Worm (Caenorhabditis elegans) whole organism, L2 larva: ENCODE results near the gene T02H6.8.

Source experiments
- ama-1 ChIP-seq: fragments of 150-350 bp; optimal IDR thresholded peaks from 2 replicates; lab custom pipeline; 2018; ENCODE audit warnings: inconsistent platforms
- crh-2 ChIP-seq: sonication (generic microtip); optimal IDR thresholded peaks from 2 replicates; lab custom pipeline; 2017; ENCODE audit warnings: missing biosample characterization, missing genetic modification characterization
- elt-1 ChIP-seq: fragments of 150-350 bp; optimal IDR thresholded peaks from 2 replicates; lab custom pipeline; 2014; ENCODE audit warnings: missing biosample characterization, missing genetic modification characterization
- elt-3 ChIP-seq: sonication (generic microtip); optimal IDR thresholded peaks from 2 replicates; lab custom pipeline; 2017; ENCODE audit warnings: missing biosample characterization, missing genetic modification characterization
- fos-1 ChIP-seq: fragments of 150-350 bp; optimal IDR thresholded peaks from 2 replicates; lab custom pipeline; 2014; ENCODE audit warnings: missing biosample characterization, missing genetic modification characterization
- mdl-1 ChIP-seq, 2 experiments: fragments of 150-350 bp in 1 of 2; sonication (generic microtip) in 1 of 2; optimal IDR thresholded peaks; 2 replicates each; lab custom pipeline; 2017; ENCODE audit warnings: missing biosample characterization in 2 of 2, missing genetic modification characterization in 2 of 2
- nhr-11 ChIP-seq: fragments of 150-350 bp; optimal IDR thresholded peaks from 2 replicates; lab custom pipeline; 2014; ENCODE audit warnings: missing biosample characterization, missing genetic modification characterization
- nhr-23 ChIP-seq: fragments of 150-350 bp; optimal IDR thresholded peaks from 2 replicates; lab custom pipeline; 2014; ENCODE audit warnings: missing biosample characterization, missing genetic modification reagents, missing genetic modification characterization
- nhr-237 ChIP-seq: fragments of 150-350 bp; optimal IDR thresholded peaks from 2 replicates; lab custom pipeline; 2014; ENCODE audit warnings: missing biosample characterization, missing genetic modification characterization
- skn-1 ChIP-seq: sonication (generic microtip); optimal IDR thresholded peaks from 2 replicates; lab custom pipeline; 2017; ENCODE audit warnings: missing biosample characterization, missing genetic modification characterization
- unc-39 ChIP-seq: fragments of 150-350 bp; optimal IDR thresholded peaks from 2 replicates; lab custom pipeline; 2014; ENCODE audit warnings: missing biosample characterization, missing genetic modification characterization
- unc-62 ChIP-seq: fragments of 150-350 bp; optimal IDR thresholded peaks from 2 replicates; lab custom pipeline; 2014; ENCODE audit warnings: missing biosample characterization, missing genetic modification reagents, missing genetic modification characterization

ce11 chrII:671025-671424 is 9.6 kb upstream of the T02H6.8 start, which contains the start of gene sri-46:
- TF ChIP-seq nhr-237 (tag; lab: Kevin White, UChicago), result no peak
- TF ChIP-seq ama-1 (lab: Kevin White, UChicago), result no peak
- TF ChIP-seq unc-39 (tag; lab: Kevin White, UChicago), result no peak
- no peak for TF ChIP-seq elt-3 (tag; lab: Kevin White, UChicago)
- TF ChIP-seq fos-1 (tag; lab: Kevin White, UChicago), result no peak
- no peak for TF ChIP-seq elt-1
- TF ChIP-seq skn-1, result no peak
- TF ChIP-seq unc-62 (GFP tag; lab: Kevin White, UChicago), result no peak
- TF ChIP-seq nhr-11 (tag; lab: Kevin White, UChicago), result no peak
- no peak for TF ChIP-seq mdl-1 (tag; optimal IDR thresholded peaks at IDR 0.05; lab: Kevin White, UChicago)
- no peak for TF ChIP-seq nhr-23 (tag; lab: Kevin White, UChicago)
- TF ChIP-seq crh-2, result no peak
